Fruit fly (Drosophila melanogaster): ENCODE data around the gene Reph.

The Reph gene

dm6 chr2L:3802818-3803456 lies 408 bp upstream of the Reph start (continued):
- TF ChIP-seq Adf1 (GFP tag; IDR thresholded peaks at IDR 0.05) (0 out of 2 replicates have a peak, but pooled peaks have one; percentile 6), chif (GFP tag; optimal IDR thresholded peaks at IDR 0.05) (peak in 1 of 2 experiments; percentile 30), Nf-YB (GFP tag; optimal IDR thresholded peaks at IDR 0.05) (no peak), Ssrp (tag; optimal IDR thresholded peaks at IDR 0.05) (peak; percentile 59), tin (GFP tag; optimal IDR thresholded peaks at IDR 0.05) (peak; percentile 63), tx (GFP tag; optimal IDR thresholded peaks at IDR 0.05) (no peak), tap (tag; optimal IDR thresholded peaks at IDR 0.05) (peak; percentile 82), D (optimal IDR thresholded peaks at IDR 0.05) (no peak), D (GFP tag; optimal IDR thresholded peaks at IDR 0.05) (peak; percentile 12), cwo (GFP tag; optimal IDR thresholded peaks at IDR 0.05) (no peak), sr (GFP tag; IDR thresholded peaks at IDR 0.05) (no peak), CG14050 (GFP tag; IDR thresholded peaks at IDR 0.05) (peak; percentile 45; the same call in 2 of the 3 replicates), E2f2 (GFP tag; IDR thresholded peaks at IDR 0.05) (peak; percentile 73), Ada2b (GFP tag; IDR thresholded peaks at IDR 0.05) (peak; percentile 57), cato (GFP tag; optimal IDR thresholded peaks at IDR 0.05; ENCODE audit: borderline replicate concordance) (peak; percentile 44), danr (GFP tag; IDR thresholded peaks at IDR 0.05) (no peak), kni (GFP tag; optimal IDR thresholded peaks at IDR 0.05) (peak; percentile 14), Doc2 (GFP tag; IDR thresholded peaks at IDR 0.05) (no peak), NK7.1 (GFP tag; optimal IDR thresholded peaks at IDR 0.05) (no peak), CG11696 (GFP tag; IDR thresholded peaks at IDR 0.05) (peak; percentile 67), Drgx (GFP tag; IDR thresholded peaks at IDR 0.05) (peak; percentile 76), zf30C (GFP tag; optimal IDR thresholded peaks at IDR 0.05) (no peak), CrebB (tag; optimal IDR thresholded peaks at IDR 0.05) (peak; percentile 68), inv (GFP tag; IDR thresholded peaks at IDR 0.05; ENCODE audit: partially characterized antibody) (no peak), CG10321 (GFP tag; IDR thresholded peaks at IDR 0.05) (peak; percentile 51; the same call in 1 of the 2 replicates), CG12299 (tag; optimal IDR thresholded peaks at IDR 0.05) (peak; percentile 70), Awh (GFP tag; IDR thresholded peaks at IDR 0.05) (0 out of 2 replicates have a peak, but pooled peaks have one; percentile 19), Aef1 (GFP tag; IDR thresholded peaks at IDR 0.05) (peak; percentile 48; the same call in 2 of the 3 replicates), zfh1 (GFP tag; IDR thresholded peaks at IDR 0.05) (peak; percentile 62; the same call in 2 of the 3 replicates), CG4282 (GFP tag; optimal IDR thresholded peaks at IDR 0.05) (no peak), pb (GFP tag; optimal IDR thresholded peaks at IDR 0.05) (no peak), gcm2 (GFP tag; optimal IDR thresholded peaks at IDR 0.05) (no peak), Mad (GFP tag; optimal IDR thresholded peaks at IDR 0.05) (peak; percentile 10), CG9727 (GFP tag; optimal IDR thresholded peaks at IDR 0.05) (peak; percentile 54), sob (GFP tag; IDR thresholded peaks at IDR 0.05) (peak; percentile 66; the same call in 1 of the 2 replicates), Doc3 (GFP tag; IDR thresholded peaks at IDR 0.05; ENCODE audit: partially characterized antibody) (no peak), Hey (tag; optimal IDR thresholded peaks at IDR 0.05) (no peak), CG33557 (GFP tag; optimal IDR thresholded peaks at IDR 0.05) (no peak), CG31365 (tag; optimal IDR thresholded peaks at IDR 0.05) (peak; percentile 2), gcm (GFP tag; optimal IDR thresholded peaks at IDR 0.05) (no peak), sisA (GFP tag; IDR thresholded peaks at IDR 0.05) (peak; percentile 49), CG9215 (GFP tag; IDR thresholded peaks at IDR 0.05) (peak; percentile 80), nerfin-1 (tag; optimal IDR thresholded peaks at IDR 0.05) (no peak), mld (GFP tag; IDR thresholded peaks at IDR 0.05; ENCODE audit: partially characterized antibody) (no peak), abd-A (tag; optimal IDR thresholded peaks at IDR 0.05) (no peak), CG4404 (GFP tag; IDR thresholded peaks at IDR 0.05) (no peak), eve (GFP tag; optimal IDR thresholded peaks at IDR 0.05) (peak in 1 of 2 experiments; percentile 37), corto (GFP tag; optimal IDR thresholded peaks at IDR 0.05) (peak; percentile 70), CG10431 (GFP tag; optimal IDR thresholded peaks at IDR 0.05) (no peak), CG15479 (GFP tag; optimal IDR thresholded peaks at IDR 0.05) (no peak)
